Fruit fly (Drosophila melanogaster): ENCODE results near the gene baz.

dm6 chrX:17188167-17188566 is 28.4 kb downstream of the baz start:
- TF ChIP-seq CG5204 (GFP tag; optimal IDR thresholded peaks at IDR 0.05) (no peak), cnc (optimal IDR thresholded peaks at IDR 0.05) (no peak), tj (GFP tag; optimal IDR thresholded peaks at IDR 0.05) (no peak), CG14711 (tag; optimal IDR thresholded peaks at IDR 0.05) (no peak), CG1620 (GFP tag; optimal IDR thresholded peaks at IDR 0.05) (no peak), Crg-1 (GFP tag; optimal IDR thresholded peaks at IDR 0.05) (no peak), CG11617 (GFP tag; optimal IDR thresholded peaks at IDR 0.05) (no peak), CG7045 (GFP tag; optimal IDR thresholded peaks at IDR 0.05) (no peak), kay (GFP tag; ENCODE audit: borderline replicate concordance) (no peak), pad (GFP tag; optimal IDR thresholded peaks at IDR 0.05) (no peak), CG33017 (tag; optimal IDR thresholded peaks at IDR 0.05) (no peak), Clk (GFP tag; optimal IDR thresholded peaks at IDR 0.05) (no peak)

Measured in whole organism, adult.